Worm (Caenorhabditis elegans) whole organism, L2 larva: ENCODE measurements around the gene pis-1.

Experiments used
- C34F6.9 ChIP-seq: fragments of 150-350 bp; optimal IDR thresholded peaks from 2 replicates; lab custom pipeline; 2014; ENCODE audit warnings: missing biosample characterization, missing genetic modification characterization
- F13H6.1 ChIP-seq: sonication (generic microtip); optimal IDR thresholded peaks from 2 replicates; lab custom pipeline; 2016; ENCODE audit warnings: missing genetic modification characterization, missing compliant biosample characterization
- Y55F3AM.14 ChIP-seq: fragments of 200-800 bp; sonication (Bioruptor generic); optimal IDR thresholded peaks from 2 replicates; lab custom pipeline; 2018; ENCODE audit warnings: mild to moderate bottlenecking, missing genetic modification characterization, missing compliant biosample characterization
- ZK546.5 ChIP-seq: sonication (generic microtip); optimal IDR thresholded peaks from 2 replicates; lab custom pipeline; 2017; ENCODE audit warnings: missing biosample characterization, missing genetic modification characterization
- alr-1 ChIP-seq: fragments of 150-350 bp; optimal IDR thresholded peaks from 2 replicates; lab custom pipeline; 2014; ENCODE audit warnings: missing biosample characterization, missing genetic modification characterization
- ama-1 ChIP-seq: fragments of 150-350 bp; optimal IDR thresholded peaks from 2 replicates; lab custom pipeline; 2018; ENCODE audit warnings: inconsistent platforms
- blmp-1 ChIP-seq: sonication (generic microtip); optimal IDR thresholded peaks from 2 replicates; lab custom pipeline; 2017; ENCODE audit warnings: missing genetic modification characterization, mild to moderate bottlenecking, missing compliant biosample characterization, antibody characterized with exemption, moderate library complexity; ENCODE audit not compliant: insufficient read depth
- ceh-16 ChIP-seq: fragments of 150-350 bp; optimal IDR thresholded peaks from 2 replicates; lab custom pipeline; 2014; ENCODE audit warnings: missing biosample characterization, missing genetic modification characterization
- ceh-82 ChIP-seq: fragments of 150-350 bp; optimal IDR thresholded peaks from 2 replicates; lab custom pipeline; 2014; ENCODE audit warnings: missing biosample characterization, missing genetic modification characterization
- crh-2 ChIP-seq: sonication (generic microtip); optimal IDR thresholded peaks from 2 replicates; lab custom pipeline; 2017; ENCODE audit warnings: missing biosample characterization, missing genetic modification characterization
- dmd-4 ChIP-seq: sonication (generic microtip); optimal IDR thresholded peaks from 2 replicates; lab custom pipeline; 2017; ENCODE audit warnings: missing biosample characterization, missing genetic modification characterization
- elt-1 ChIP-seq: fragments of 150-350 bp; optimal IDR thresholded peaks from 2 replicates; lab custom pipeline; 2014; ENCODE audit warnings: missing biosample characterization, missing genetic modification characterization
- elt-3 ChIP-seq: sonication (generic microtip); optimal IDR thresholded peaks from 2 replicates; lab custom pipeline; 2017; ENCODE audit warnings: missing biosample characterization, missing genetic modification characterization
- fos-1 ChIP-seq: fragments of 150-350 bp; optimal IDR thresholded peaks from 2 replicates; lab custom pipeline; 2014; ENCODE audit warnings: missing biosample characterization, missing genetic modification characterization
- gmeb-1 ChIP-seq: fragments of 150-350 bp; optimal IDR thresholded peaks from 2 replicates; lab custom pipeline; 2014; ENCODE audit warnings: missing biosample characterization, missing genetic modification characterization
- lin-13 ChIP-seq: fragments of 150-350 bp; optimal IDR thresholded peaks from 2 replicates; lab custom pipeline; 2014; ENCODE audit warnings: missing biosample characterization, missing genetic modification reagents, missing genetic modification characterization
- lsy-2 ChIP-seq, 2 experiments: fragments of 150-350 bp in 1 of 2; sonication (generic microtip) in 1 of 2; optimal IDR thresholded peaks; 2 replicates each; lab custom pipeline; 2014 to 2017; ENCODE audit warnings: missing biosample characterization in 2 of 2, missing genetic modification characterization in 2 of 2
- mbf-1 ChIP-seq: sonication (generic microtip); optimal IDR thresholded peaks from 2 replicates; lab custom pipeline; 2017; ENCODE audit warnings: missing biosample characterization, missing genetic modification characterization
- nhr-10 ChIP-seq: sonication (generic microtip); optimal IDR thresholded peaks from 2 replicates; lab custom pipeline; 2017; ENCODE audit warnings: missing biosample characterization, missing genetic modification characterization
- nhr-129 ChIP-seq: fragments of 150-350 bp; optimal IDR thresholded peaks from 2 replicates; lab custom pipeline; 2014; ENCODE audit warnings: missing biosample characterization, missing genetic modification characterization
- nhr-21 ChIP-seq: fragments of 150-350 bp; optimal IDR thresholded peaks from 2 replicates; lab custom pipeline; 2014; ENCODE audit warnings: missing biosample characterization, missing genetic modification characterization
- nhr-237 ChIP-seq: fragments of 150-350 bp; optimal IDR thresholded peaks from 2 replicates; lab custom pipeline; 2014; ENCODE audit warnings: missing biosample characterization, missing genetic modification characterization
- nhr-6 ChIP-seq: fragments of 150-350 bp; optimal IDR thresholded peaks from 2 replicates; lab custom pipeline; 2014; ENCODE audit warnings: missing biosample characterization, missing genetic modification characterization
- nhr-77 ChIP-seq: fragments of 150-350 bp; optimal IDR thresholded peaks from 2 replicates; lab custom pipeline; 2014; ENCODE audit warnings: missing biosample characterization, missing genetic modification characterization
- peb-1 ChIP-seq: fragments of 150-350 bp; optimal IDR thresholded peaks from 2 replicates; lab custom pipeline; 2014; ENCODE audit warnings: missing biosample characterization, missing genetic modification characterization
- sem-4 ChIP-seq: fragments of 150-350 bp; optimal IDR thresholded peaks from 2 replicates; lab custom pipeline; 2014; ENCODE audit warnings: missing biosample characterization, missing genetic modification reagents, missing genetic modification characterization
- skn-1 ChIP-seq: sonication (generic microtip); optimal IDR thresholded peaks from 2 replicates; lab custom pipeline; 2017; ENCODE audit warnings: missing biosample characterization, missing genetic modification characterization
- sma-3 ChIP-seq: sonication (generic microtip); optimal IDR thresholded peaks from 2 replicates; lab custom pipeline; 2016; ENCODE audit warnings: missing genetic modification reagents, missing genetic modification characterization, missing compliant biosample characterization
- sma-9 ChIP-seq, 2 experiments: fragments of 150-350 bp in 1 of 2; sonication (generic microtip) in 1 of 2; optimal IDR thresholded peaks; 2 replicates each; lab custom pipeline; 2014 to 2016; ENCODE audit warnings: missing genetic modification characterization in 2 of 2, mild to moderate bottlenecking in 1 of 2, missing biosample characterization in 1 of 2, missing compliant biosample characterization in 1 of 2, missing genetic modification reagents in 1 of 2, moderate library complexity in 1 of 2
- snpc-4 ChIP-seq: fragments of 150-350 bp; optimal IDR thresholded peaks from 2 replicates; lab custom pipeline; 2014; ENCODE audit warnings: missing biosample characterization, missing genetic modification characterization
- unc-39 ChIP-seq: fragments of 150-350 bp; optimal IDR thresholded peaks from 2 replicates; lab custom pipeline; 2014; ENCODE audit warnings: missing biosample characterization, missing genetic modification characterization
- unc-55 ChIP-seq: fragments of 150-350 bp; sonication (generic microtip); optimal IDR thresholded peaks from 3 replicates; lab custom pipeline; 2014; ENCODE audit warnings: missing biosample characterization, missing genetic modification reagents, missing genetic modification characterization
- zag-1 ChIP-seq: fragments of 150-350 bp; optimal IDR thresholded peaks from 2 replicates; lab custom pipeline; 2014; ENCODE audit warnings: missing biosample characterization, missing genetic modification characterization
- ztf-1 ChIP-seq: fragments of 200-800 bp; sonication (Bioruptor generic); conservative IDR thresholded peaks from 2 replicates; pipeline ENCODE4 v1.3.6; 2022; ENCODE audit warnings: missing genetic modification characterization, missing compliant biosample characterization
- ztf-11 ChIP-seq: sonication (generic microtip); optimal IDR thresholded peaks from 2 replicates; lab custom pipeline; 2017; ENCODE audit warnings: missing biosample characterization, missing genetic modification characterization
- ztf-4 ChIP-seq: fragments of 150-350 bp; optimal IDR thresholded peaks from 2 replicates; lab custom pipeline; 2014; ENCODE audit warnings: missing biosample characterization, missing genetic modification characterization

The pis-1 gene

DNA sequence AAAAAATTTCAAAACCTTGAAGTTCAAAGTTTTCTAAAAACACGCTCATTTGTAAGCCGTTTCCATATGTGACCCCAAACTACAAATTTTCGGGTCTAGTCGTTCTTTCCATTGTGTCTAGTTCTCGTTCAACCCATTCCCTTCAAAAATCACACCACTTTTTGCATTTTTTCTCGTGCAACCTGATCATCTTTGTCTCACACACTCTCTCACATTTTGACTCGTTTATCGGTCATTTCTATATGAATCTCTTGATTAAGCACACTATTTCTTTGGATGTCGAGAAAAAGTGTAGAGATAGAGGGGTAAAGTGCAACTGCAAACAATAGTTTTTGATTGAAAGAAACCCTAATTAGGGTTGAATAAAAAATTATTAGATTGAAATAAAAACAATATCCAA is 7.2 kb upstream of the pis-1 start (continued):
- peak; percentile 8 for TF ChIP-seq nhr-6 (tag; lab: Kevin White, UChicago)
- TF ChIP-seq lsy-2 (tag; optimal IDR thresholded peaks at IDR 0.05; lab: Kevin White, UChicago), result peak in 1 of 2 experiments; percentile 67
- peak; percentile 51 for TF ChIP-seq lin-13 (GFP tag; lab: Kevin White, UChicago)
- no peak for TF ChIP-seq nhr-10 (tag; lab: Kevin White, UChicago)
- TF ChIP-seq zag-1 (tag; lab: Kevin White, UChicago), result no peak
- TF ChIP-seq ceh-16 (tag; lab: Kevin White, UChicago), result no peak
- no peak for TF ChIP-seq snpc-4
- no peak for TF ChIP-seq ztf-11 (tag; lab: Kevin White, UChicago)
- TF ChIP-seq Y55F3AM.14 (GFP tag; lab: Kevin White, UChicago), result no peak
- no peak for TF ChIP-seq alr-1 (tag; lab: Kevin White, UChicago)
- no peak for TF ChIP-seq sem-4
- TF ChIP-seq fos-1 (tag; lab: Kevin White, UChicago), result peak; percentile 85
- peak; percentile 37 for TF ChIP-seq blmp-1 (tag; lab: Kevin White, UChicago)
- peak; percentile 9 for TF ChIP-seq nhr-21 (tag; lab: Kevin White, UChicago)
- TF ChIP-seq C34F6.9, result peak; percentile 58
- no peak for TF ChIP-seq ceh-82
- peak; percentile 79 for TF ChIP-seq F13H6.1 (tag; lab: Kevin White, UChicago)
- no peak for TF ChIP-seq ama-1 (lab: Kevin White, UChicago)
- no peak for TF ChIP-seq ZK546.5

DNA sequence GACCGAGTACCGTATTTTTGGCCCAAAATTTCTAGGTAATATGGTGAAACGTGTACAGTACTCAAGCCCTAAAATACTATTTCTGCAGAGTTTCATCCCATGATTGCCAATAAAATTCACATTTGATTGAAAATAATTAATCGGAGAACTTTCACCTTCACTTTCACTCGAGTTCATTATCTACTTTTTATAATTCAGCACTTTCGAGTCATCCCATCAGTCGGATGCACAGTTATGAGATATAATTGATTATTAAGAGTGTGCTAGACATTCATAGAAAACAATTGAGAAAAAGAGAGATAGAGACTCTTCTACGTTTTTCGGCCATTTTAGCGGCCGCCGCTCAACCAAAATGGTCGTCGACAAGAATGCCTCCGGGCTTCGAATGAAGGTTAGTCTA is 6.3 kb upstream of the pis-1 start, which contains the start of gene fat-3:
Gene fat-3 (plus strand): TSS at position 313 of the 400 bp plus-strand sequence.
- TF ChIP-seq blmp-1 (tag; lab: Kevin White, UChicago) (peak; percentile 91), ztf-1 (GFP tag; lab: Robert Waterston, UW) (no peak), F13H6.1 (tag; lab: Kevin White, UChicago) (peak; percentile 1), fos-1 (tag; lab: Kevin White, UChicago) (peak; percentile 72), nhr-6 (tag; lab: Kevin White, UChicago) (no peak), unc-39 (no peak), ZK546.5 (no peak), crh-2 (tag; lab: Kevin White, UChicago) (peak; percentile 33), sma-9 (GFP tag; optimal IDR thresholded peaks at IDR 0.05; lab: Kevin White, UChicago) (peak; percentile 62), sma-9 (tag; optimal IDR thresholded peaks at IDR 0.05; lab: Kevin White, UChicago) (no peak), C34F6.9 (peak; percentile 30), lsy-2 (tag; optimal IDR thresholded peaks at IDR 0.05; lab: Kevin White, UChicago) (peak in 1 of 2 experiments; percentile 24), mbf-1 (tag; lab: Kevin White, UChicago) (no peak)

DNA sequence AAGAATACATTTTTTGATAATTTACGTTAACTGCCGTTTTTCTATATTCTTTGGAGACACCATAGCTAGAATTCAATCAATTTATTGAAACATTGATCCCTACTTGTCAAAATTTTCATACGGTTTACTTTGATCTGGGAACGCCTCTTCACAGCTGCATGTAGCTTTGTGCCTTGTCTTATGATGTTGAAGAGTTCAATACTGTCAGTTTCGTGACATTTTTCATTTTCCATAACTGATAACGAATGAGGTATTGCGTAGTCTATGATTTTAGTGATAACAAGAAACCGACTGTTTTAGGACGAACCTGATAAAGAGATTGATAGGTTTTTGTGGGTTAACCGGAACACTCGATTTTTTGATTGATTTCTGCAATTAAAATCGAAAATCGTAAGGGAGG is 5.0 kb upstream of the pis-1 start:
- TF ChIP-seq snpc-4 (no peak), sma-9 (GFP tag; optimal IDR thresholded peaks at IDR 0.05; lab: Kevin White, UChicago) (peak; percentile 83), sma-9 (tag; optimal IDR thresholded peaks at IDR 0.05; lab: Kevin White, UChicago) (no peak), sma-3 (GFP tag; lab: Kevin White, UChicago) (peak; percentile 24), fos-1 (tag; lab: Kevin White, UChicago) (peak; percentile 91), F13H6.1 (tag; lab: Kevin White, UChicago) (peak; percentile 25), elt-1 (tag; lab: Kevin White, UChicago) (no peak), nhr-129 (tag; lab: Kevin White, UChicago) (peak; percentile 21), blmp-1 (tag; lab: Kevin White, UChicago) (peak; percentile 34), crh-2 (tag; lab: Kevin White, UChicago) (peak; percentile 78), nhr-6 (tag; lab: Kevin White, UChicago) (no peak), gmeb-1 (tag; lab: Kevin White, UChicago) (peak; percentile 48)

DNA sequence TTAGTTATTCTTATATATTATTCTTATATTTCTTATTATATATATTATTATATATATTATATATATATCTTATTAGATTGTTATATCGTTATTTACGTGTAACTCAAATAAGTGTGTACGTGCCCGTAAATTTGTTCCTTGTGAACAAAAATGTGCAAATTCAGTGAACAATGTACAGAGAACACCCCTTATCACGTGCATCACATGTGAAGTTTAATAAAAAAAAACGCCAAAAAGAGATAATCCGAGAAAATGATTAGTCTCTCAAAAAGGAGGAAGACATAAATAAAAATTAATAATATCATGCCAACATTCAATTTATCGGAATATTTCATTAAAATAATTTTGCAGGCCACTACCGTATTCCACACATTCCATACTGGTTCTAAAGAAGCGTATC is 3.3 kb upstream of the pis-1 start:
- TF ChIP-seq crh-2 (tag; lab: Kevin White, UChicago) (no peak), sma-9 (GFP tag; optimal IDR thresholded peaks at IDR 0.05; lab: Kevin White, UChicago) (peak; percentile 14), sma-9 (tag; optimal IDR thresholded peaks at IDR 0.05; lab: Kevin White, UChicago) (no peak)
- TF ChIP-seq, all 48 proteins: peak for 1

- TF ChIP-seq elt-3 (no peak), elt-1 (tag; lab: Kevin White, UChicago) (no peak), nhr-21 (tag; lab: Kevin White, UChicago) (no peak), dmd-4 (no peak), ZK546.5 (no peak), peb-1 (tag; lab: Kevin White, UChicago) (no peak), ceh-82 (no peak), ama-1 (lab: Kevin White, UChicago) (no peak), nhr-77 (tag; lab: Kevin White, UChicago) (no peak), C34F6.9 (no peak), nhr-237 (tag; lab: Kevin White, UChicago) (no peak), skn-1 (tag; lab: Kevin White, UChicago) (no peak), gmeb-1 (tag; lab: Kevin White, UChicago) (no peak), sma-3 (GFP tag; lab: Kevin White, UChicago) (no peak), nhr-129 (tag; lab: Kevin White, UChicago) (no peak), unc-55 (GFP tag; lab: Kevin White, UChicago) (no peak), ztf-4 (tag; lab: Kevin White, UChicago) (no peak), mbf-1 (tag; lab: Kevin White, UChicago) (no peak), sma-9 (GFP tag; optimal IDR thresholded peaks at IDR 0.05; lab: Kevin White, UChicago) (no peak), sma-9 (tag; optimal IDR thresholded peaks at IDR 0.05; lab: Kevin White, UChicago) (no peak)
These were observed 2.7 kb upstream of the pis-1 start, which contains the start of gene fat-4 for ce11 chrIV:9799129-9799528. Gene fat-4, plus strand, starts transcription at chrIV:9799429.
